Fruit fly (Drosophila melanogaster): Measurements from ENCODE around the gene OXA1L.
A peak's percentile ranks its signal among the peaks of the same experiment; 100 is the strongest.

The OXA1L gene

dm6 chr3L:10917263-10917662 is 31.0 kb upstream of the OXA1L start:
- TF ChIP-seq CTCF (GFP tag; optimal IDR thresholded peaks at IDR 0.05) = peak; percentile 73
- TF ChIP-seq CG15011 (GFP tag; optimal IDR thresholded peaks at IDR 0.05) = no peak

dm6 chr3L:10913214-10913613 is 26.9 kb upstream of the OXA1L start:
- no peak for TF ChIP-seq CG1024 (GFP tag; IDR thresholded peaks at IDR 0.05)
- TF ChIP-seq Med (GFP tag) = peak; percentile 3
- peak; percentile 32 for TF ChIP-seq Ets65A (GFP tag)
- peak; percentile 88 for TF ChIP-seq Drgx (GFP tag; IDR thresholded peaks at IDR 0.05)
- TF ChIP-seq bsh (GFP tag; optimal IDR thresholded peaks at IDR 0.05) = peak in 1 of 2 experiments; percentile 14
- TF ChIP-seq shn (GFP tag; optimal IDR thresholded peaks at IDR 0.05) = no peak
- TF ChIP-seq Ssrp (tag; optimal IDR thresholded peaks at IDR 0.05) = no peak
- TF ChIP-seq B-H2 (GFP tag; optimal IDR thresholded peaks at IDR 0.05) = no peak
- TF ChIP-seq phol (tag; optimal IDR thresholded peaks at IDR 0.05) = no peak
- 0 out of 3 replicates have a peak, but pooled peaks have one; percentile 19 for TF ChIP-seq ci (GFP tag; IDR thresholded peaks at IDR 0.05)
- TF ChIP-seq pho (GFP tag; optimal IDR thresholded peaks at IDR 0.05) = no peak
- peak; percentile 17; the same call in 1 of the 2 replicates for TF ChIP-seq lmd (GFP tag; IDR thresholded peaks at IDR 0.05)
- TF ChIP-seq sens (GFP tag) = peak; percentile 3
- TF ChIP-seq CG12942 (GFP tag; optimal IDR thresholded peaks at IDR 0.05) = no peak
- TF ChIP-seq dan (GFP tag; IDR thresholded peaks at IDR 0.05) = no peak

- peak; percentile 20 for TF ChIP-seq sens (GFP tag)
- no peak for TF ChIP-seq CG18476 (GFP tag; optimal IDR thresholded peaks at IDR 0.05)
These were observed 23.3 kb upstream of the OXA1L start for dm6 chr3L:10909612-10910011.

dm6 chr3L:10904770-10905169 is 18.5 kb upstream of the OXA1L start:
- peak; percentile 11 for TF ChIP-seq CG2712 (tag; optimal IDR thresholded peaks at IDR 0.05)
- TF ChIP-seq dmrt99B (tag; optimal IDR thresholded peaks at IDR 0.05) = peak; percentile 25
- no peak for TF ChIP-seq hkb (optimal IDR thresholded peaks at IDR 0.05)
- peak; percentile 34; the same call in 1 of the 2 replicates for TF ChIP-seq hkb (GFP tag; IDR thresholded peaks at IDR 0.05)
- no peak for TF ChIP-seq pho (GFP tag; optimal IDR thresholded peaks at IDR 0.05)
- TF ChIP-seq CG31224 (GFP tag; IDR thresholded peaks at IDR 0.05) = no peak
- no peak for TF ChIP-seq twi (tag; optimal IDR thresholded peaks at IDR 0.05)
- TF ChIP-seq Elba2 (GFP tag; optimal IDR thresholded peaks at IDR 0.05) = no peak
- peak; percentile 11 for TF ChIP-seq CG17359 (tag; optimal IDR thresholded peaks at IDR 0.05)
- no peak for TF ChIP-seq CG18764 (GFP tag; optimal IDR thresholded peaks at IDR 0.05)
- no peak for TF ChIP-seq CG2120 (GFP tag; optimal IDR thresholded peaks at IDR 0.05)
- no peak for TF ChIP-seq insv (GFP tag; optimal IDR thresholded peaks at IDR 0.05)
- no peak for TF ChIP-seq CG17385 (GFP tag; optimal IDR thresholded peaks at IDR 0.05)
- peak; percentile 15 for TF ChIP-seq Blimp-1 (GFP tag; optimal IDR thresholded peaks at IDR 0.05)
- peak; percentile 20 for TF ChIP-seq CG10979 (tag; optimal IDR thresholded peaks at IDR 0.05)
- TF ChIP-seq Adf1 (GFP tag; IDR thresholded peaks at IDR 0.05) = no peak
- no peak for TF ChIP-seq sima (GFP tag; optimal IDR thresholded peaks at IDR 0.05)
- TF ChIP-seq gem (tag; optimal IDR thresholded peaks at IDR 0.05) = peak; percentile 25
- TF ChIP-seq CG10431 (GFP tag; optimal IDR thresholded peaks at IDR 0.05) = no peak
- TF ChIP-seq HLH3B (GFP tag; IDR thresholded peaks at IDR 0.05) = 0 out of 2 replicates have a peak, but pooled peaks have one; percentile 41
- TF ChIP-seq sens (GFP tag) = peak; percentile 45
- TF ChIP-seq oc (tag; optimal IDR thresholded peaks at IDR 0.05) = no peak
- peak; percentile 34; the same call in 1 of the 2 replicates for TF ChIP-seq Xrp1 (GFP tag; IDR thresholded peaks at IDR 0.05)
- TF ChIP-seq ttk (GFP tag; IDR thresholded peaks at IDR 0.05) = no peak
- TF ChIP-seq cato (GFP tag; optimal IDR thresholded peaks at IDR 0.05; ENCODE audit: borderline replicate concordance) = no peak
- 0 out of 2 replicates have a peak, but pooled peaks have one; percentile 14 for TF ChIP-seq vvl (GFP tag; IDR thresholded peaks at IDR 0.05)
- TF ChIP-seq phol (tag; optimal IDR thresholded peaks at IDR 0.05) = peak; percentile 24
- TF ChIP-seq sens-2 (GFP tag; IDR thresholded peaks at IDR 0.05) = no peak
- no peak for TF ChIP-seq MBD-R2 (GFP tag; IDR thresholded peaks at IDR 0.05)
- peak; percentile 51 for TF ChIP-seq CG11504 (tag; optimal IDR thresholded peaks at IDR 0.05)
- TF ChIP-seq Ada2b (GFP tag; IDR thresholded peaks at IDR 0.05) = peak; percentile 24; the same call in 1 of the 2 replicates
- TF ChIP-seq nmo (GFP tag; optimal IDR thresholded peaks at IDR 0.05) = peak; percentile 9
- TF ChIP-seq MESR4 (GFP tag; optimal IDR thresholded peaks at IDR 0.05) = no peak
